Worm (Caenorhabditis elegans) whole organism, young adult: ENCODE results near the gene F02D8.1.

ENCODE experiments used
- B0261.1 ChIP-seq: sonication (generic microtip); optimal IDR thresholded peaks from 2 replicates; lab custom pipeline; 2016; ENCODE audit warnings: mild to moderate bottlenecking, missing genetic modification characterization, moderate library complexity, missing compliant biosample characterization
- C17E4.6 ChIP-seq: fragments of 200-800 bp; sonication (Bioruptor generic); IDR thresholded peaks from 2 replicates; pipeline ENCODE4 v1.3.6; 2022; ENCODE audit warnings: missing genetic modification reagents, missing genetic modification characterization, missing compliant biosample characterization
- D2030.7 ChIP-seq: fragments of 200-800 bp; sonication (Bioruptor generic); IDR thresholded peaks from 2 replicates; pipeline ENCODE4 v1.3.6; 2022; ENCODE audit warnings: missing genetic modification reagents, missing genetic modification characterization, missing compliant biosample characterization
- F10E7.11 ChIP-seq: sonication (generic microtip); optimal IDR thresholded peaks from 2 replicates; lab custom pipeline; 2017; ENCODE audit warnings: mild to moderate bottlenecking, missing genetic modification characterization, moderate library complexity, missing compliant biosample characterization
- F49E8.2 ChIP-seq: sonication (generic microtip); optimal IDR thresholded peaks from 3 replicates; lab custom pipeline; 2017; ENCODE audit warnings: missing genetic modification characterization, mild to moderate bottlenecking, missing compliant biosample characterization, antibody characterized with exemption, moderate library complexity; ENCODE audit not compliant: insufficient read depth
- F52B5.7 ChIP-seq: sonication (generic microtip); optimal IDR thresholded peaks from 2 replicates; lab custom pipeline; 2016; ENCODE audit warnings: mild to moderate bottlenecking, missing genetic modification characterization, missing compliant biosample characterization
- F55B11.4 ChIP-seq: sonication (generic microtip); optimal IDR thresholded peaks from 2 replicates; lab custom pipeline; 2016; ENCODE audit warnings: missing compliant biosample characterization, missing genetic modification characterization, borderline replicate concordance; ENCODE audit not compliant: insufficient read depth
- K11D2.4 ChIP-seq: fragments of 200-800 bp; sonication (Bioruptor generic); IDR thresholded peaks from 2 replicates; pipeline ENCODE4 v1.3.6; 2022; ENCODE audit warnings: missing genetic modification reagents, missing genetic modification characterization, missing compliant biosample characterization
- K12H6.12 ChIP-seq: fragments of 200-800 bp; sonication (Bioruptor generic); optimal IDR thresholded peaks from 2 replicates; lab custom pipeline; 2018; ENCODE audit warnings: mild to moderate bottlenecking, missing genetic modification characterization, missing compliant biosample characterization
- Y56A3A.18 ChIP-seq: fragments of 200-800 bp; sonication (Bioruptor generic); IDR thresholded peaks from 2 replicates; pipeline ENCODE4 v1.3.6; 2022; ENCODE audit warnings: missing genetic modification reagents, missing genetic modification characterization, missing compliant biosample characterization
- ama-1 ChIP-seq, 3 experiments: fragments of 150-350 bp in 1 of 3; sonication (generic microtip) in 2 of 3; optimal IDR thresholded peaks; 2 replicates each; lab custom pipeline; 2014 to 2018; ENCODE audit warnings: missing biosample characterization in 2 of 3, missing genetic modification characterization in 2 of 3, missing genetic modification reagents in 2 of 3
- aptf-2 ChIP-seq: fragments of 200-800 bp; sonication (Bioruptor generic); conservative IDR thresholded peaks from 2 replicates; pipeline ENCODE4 v1.3.6; 2022; ENCODE audit warnings: missing genetic modification reagents, missing genetic modification characterization, missing compliant biosample characterization
- attf-5 ChIP-seq: fragments of 200-800 bp; sonication (Bioruptor generic); optimal IDR thresholded peaks from 2 replicates; lab custom pipeline; 2018; ENCODE audit warnings: mild to moderate bottlenecking, missing genetic modification characterization, missing compliant biosample characterization
- attf-6 ChIP-seq: fragments of 200-800 bp; sonication (Bioruptor generic); IDR thresholded peaks from 2 replicates; pipeline ENCODE4 v1.3.6; 2022; ENCODE audit warnings: missing genetic modification reagents, missing genetic modification characterization, missing compliant biosample characterization
- ccch-3 ChIP-seq: fragments of 200-800 bp; sonication (Bioruptor generic); optimal IDR thresholded peaks from 2 replicates; lab custom pipeline; 2018; ENCODE audit warnings: mild to moderate bottlenecking, missing genetic modification characterization, missing compliant biosample characterization
- cebp-2 ChIP-seq: fragments of 200-800 bp; sonication (Bioruptor generic); IDR thresholded peaks from 2 replicates; pipeline ENCODE4 v1.3.6; 2022; ENCODE audit warnings: missing genetic modification characterization, missing compliant biosample characterization
- ceh-27 ChIP-seq: fragments of 200-800 bp; sonication (Bioruptor generic); optimal IDR thresholded peaks from 2 replicates; lab custom pipeline; 2018; ENCODE audit warnings: mild to moderate bottlenecking, missing genetic modification characterization, moderate library complexity, missing compliant biosample characterization
- dox-1 ChIP-seq: fragments of 200-800 bp; sonication (Bioruptor generic); IDR thresholded peaks from 2 replicates; pipeline ENCODE4 v1.3.6; 2022; ENCODE audit warnings: missing genetic modification reagents, missing genetic modification characterization, missing compliant biosample characterization
- dpl-1 ChIP-seq: fragments of 150-350 bp; optimal IDR thresholded peaks from 2 replicates; lab custom pipeline; 2014; ENCODE audit warnings: missing biosample characterization, missing genetic modification reagents, missing genetic modification characterization
- efl-1 ChIP-seq: fragments of 150-350 bp; optimal IDR thresholded peaks from 2 replicates; lab custom pipeline; 2014; ENCODE audit warnings: missing biosample characterization, missing genetic modification reagents, missing genetic modification characterization
- egl-18 ChIP-seq: fragments of 200-800 bp; sonication (Bioruptor generic); IDR thresholded peaks from 2 replicates; pipeline ENCODE4 v1.3.6; 2022; ENCODE audit warnings: missing genetic modification reagents, missing genetic modification characterization, missing compliant biosample characterization
- gei-17 ChIP-seq: fragments of 200-800 bp; sonication (Bioruptor generic); optimal IDR thresholded peaks from 2 replicates; lab custom pipeline; 2018; ENCODE audit warnings: mild to moderate bottlenecking, missing genetic modification characterization, missing compliant biosample characterization
- hmg-1.2 ChIP-seq: fragments of 200-800 bp; sonication (Bioruptor generic); IDR thresholded peaks from 2 replicates; pipeline ENCODE4 v1.3.6; 2022; ENCODE audit warnings: missing genetic modification reagents, missing genetic modification characterization, missing compliant biosample characterization
- hmg-20 ChIP-seq: fragments of 200-800 bp; sonication (Bioruptor generic); IDR thresholded peaks from 2 replicates; pipeline ENCODE4 v1.3.6; 2022; ENCODE audit warnings: missing genetic modification reagents, missing genetic modification characterization, missing compliant biosample characterization
- hrde-1 ChIP-seq: sonication (generic microtip); optimal IDR thresholded peaks from 2 replicates; lab custom pipeline; 2016; ENCODE audit warnings: missing genetic modification characterization, mild to moderate bottlenecking, missing compliant biosample characterization, moderate library complexity, missing genotype, missing genetic modification reagents, borderline replicate concordance
- let-526 ChIP-seq: fragments of 200-800 bp; sonication (Bioruptor generic); IDR thresholded peaks from 2 replicates; pipeline ENCODE4 v1.3.6; 2022; ENCODE audit warnings: missing genetic modification reagents, missing genetic modification characterization, missing compliant biosample characterization
- lir-1 ChIP-seq: fragments of 200-800 bp; sonication (Bioruptor generic); conservative IDR thresholded peaks from 2 replicates; pipeline ENCODE4 v1.3.6; 2022; ENCODE audit warnings: missing genetic modification reagents, missing genetic modification characterization, missing compliant biosample characterization
- lsy-27 ChIP-seq: sonication (generic microtip); optimal IDR thresholded peaks from 2 replicates; lab custom pipeline; 2017; ENCODE audit warnings: missing genetic modification characterization, mild to moderate bottlenecking, missing compliant biosample characterization, antibody characterized with exemption, missing genotype, borderline replicate concordance; ENCODE audit not compliant: insufficient read depth
- mes-4 ChIP-seq: sonication (generic microtip); optimal IDR thresholded peaks from 2 replicates; lab custom pipeline; 2016; ENCODE audit warnings: missing genotype, missing genetic modification characterization, missing compliant biosample characterization
- mxl-1 ChIP-seq: sonication (generic microtip); optimal IDR thresholded peaks from 2 replicates; lab custom pipeline; 2016; ENCODE audit warnings: missing genetic modification characterization, missing compliant biosample characterization
- sea-2 ChIP-seq: fragments of 200-800 bp; sonication (Bioruptor generic); IDR thresholded peaks from 2 replicates; pipeline ENCODE4 v1.3.6; 2022; ENCODE audit warnings: missing genetic modification characterization, missing compliant biosample characterization
- snpc-4 ChIP-seq, 5 experiments: fragments of 150-350 bp in 1 of 5; sonication (generic microtip) in 4 of 5; optimal IDR thresholded peaks; 2 replicates each; lab custom pipeline; 2014 to 2018; ENCODE audit warnings: missing genetic modification characterization in 5 of 5, missing biosample characterization in 3 of 5, antibody characterized with exemption in 2 of 5, mild to moderate bottlenecking in 2 of 5, missing compliant biosample characterization in 2 of 5, missing genotype in 2 of 5, moderate library complexity in 2 of 5, missing genetic modification reagents in 1 of 5
- sptf-2 ChIP-seq: fragments of 200-800 bp; sonication (Bioruptor generic); optimal IDR thresholded peaks from 2 replicates; lab custom pipeline; 2018; ENCODE audit warnings: mild to moderate bottlenecking, missing genetic modification characterization, missing compliant biosample characterization
- tlf-1 ChIP-seq: fragments of 200-800 bp; sonication (Bioruptor generic); optimal IDR thresholded peaks from 2 replicates; lab custom pipeline; 2018; ENCODE audit warnings: mild to moderate bottlenecking, missing genetic modification characterization, missing compliant biosample characterization
- unc-130 ChIP-seq: sonication (generic microtip); optimal IDR thresholded peaks from 2 replicates; lab custom pipeline; 2016; ENCODE audit warnings: missing genetic modification reagents, missing genetic modification characterization, missing compliant biosample characterization
- xnd-1 ChIP-seq: sonication (generic microtip); optimal IDR thresholded peaks from 2 replicates; lab custom pipeline; 2016; ENCODE audit warnings: missing genotype, missing genetic modification reagents, missing genetic modification characterization, missing compliant biosample characterization
- zfh-2 ChIP-seq: fragments of 200-800 bp; sonication (Bioruptor generic); conservative IDR thresholded peaks from 2 replicates; pipeline ENCODE4 v1.3.6; 2022; ENCODE audit warnings: missing genetic modification reagents, missing genetic modification characterization, missing compliant biosample characterization
- zim-3 ChIP-seq: sonication (generic microtip); optimal IDR thresholded peaks from 2 replicates; lab custom pipeline; 2017; ENCODE audit warnings: mild to moderate bottlenecking, missing genetic modification characterization, moderate library complexity, missing compliant biosample characterization
- ztf-18 ChIP-seq: sonication (generic microtip); optimal IDR thresholded peaks from 2 replicates; lab custom pipeline; 2016; ENCODE audit warnings: missing genotype, mild to moderate bottlenecking, missing genetic modification characterization, missing compliant biosample characterization
- ztf-22 ChIP-seq: fragments of 200-800 bp; sonication (Bioruptor generic); optimal IDR thresholded peaks from 2 replicates; lab custom pipeline; 2018; ENCODE audit warnings: mild to moderate bottlenecking, missing genetic modification characterization, moderate library complexity, missing compliant biosample characterization
- ztf-26 ChIP-seq: sonication (generic microtip); optimal IDR thresholded peaks from 2 replicates; lab custom pipeline; 2017; ENCODE audit warnings: missing genetic modification characterization, missing compliant biosample characterization
- ztf-3 ChIP-seq: fragments of 200-800 bp; sonication (Bioruptor generic); optimal IDR thresholded peaks from 2 replicates; lab custom pipeline; 2018; ENCODE audit warnings: mild to moderate bottlenecking, missing genetic modification characterization, missing compliant biosample characterization

The F02D8.1 gene

ce11 chrV:14955676-14956075 lies 22.8 kb downstream of the F02D8.1 start, which contains the start of gene F02D8.9:
TSS of gene F02D8.9 (minus strand) at chrV:14955776.
- no peak for TF ChIP-seq sptf-2 (GFP tag; lab: Kevin White, UChicago)
- no peak for TF ChIP-seq F55B11.4 (tag; lab: Kevin White, UChicago)
- TF ChIP-seq zim-3 (tag; lab: Kevin White, UChicago) = no peak

ce11 chrV:14954633-14955032 lies 23.9 kb downstream of the F02D8.1 start, which contains the start of gene C30G7.5:
TSS of gene C30G7.5 (minus strand) at chrV:14954733.
- TF ChIP-seq xnd-1 (tag; lab: Kevin White, UChicago) = no peak
- no peak for TF ChIP-seq F52B5.7
- TF ChIP-seq ztf-22 (GFP tag; lab: Kevin White, UChicago) = no peak
- TF ChIP-seq mxl-1 (tag; lab: Kevin White, UChicago) = no peak
- TF ChIP-seq gei-17 (GFP tag; lab: Kevin White, UChicago) = no peak
- no peak for TF ChIP-seq ztf-3
- no peak for TF ChIP-seq attf-5
- TF ChIP-seq efl-1 = no peak
- TF ChIP-seq sea-2 (GFP tag; lab: Robert Waterston, UW) = no peak
- no peak for TF ChIP-seq C17E4.6 (GFP tag; lab: Robert Waterston, UW)
- no peak for TF ChIP-seq B0261.1 (tag; lab: Kevin White, UChicago)
- TF ChIP-seq unc-130 (GFP tag; lab: Kevin White, UChicago) = no peak
- no peak for TF ChIP-seq hmg-1.2
- TF ChIP-seq ztf-18 (tag; lab: Kevin White, UChicago) = no peak
- no peak for TF ChIP-seq mes-4 (tag; lab: Kevin White, UChicago)
- no peak for TF ChIP-seq D2030.7
- TF ChIP-seq lir-1 (GFP tag; lab: Robert Waterston, UW) = no peak
- no peak for TF ChIP-seq cebp-2 (GFP tag; lab: Robert Waterston, UW)

- TF ChIP-seq ztf-26 (tag; lab: Kevin White, UChicago) = no peak
- TF ChIP-seq snpc-4 (GFP tag; optimal IDR thresholded peaks at IDR 0.05; lab: Kevin White, UChicago) = no peak
- no peak for TF ChIP-seq snpc-4 (tag; optimal IDR thresholded peaks at IDR 0.05; lab: Kevin White, UChicago)
Measured at ce11 chrV:14949477-14949876, 29.0 kb downstream of the F02D8.1 start, which contains the start of gene hil-1. TSS of gene hil-1 (plus strand) at chrV:14949777.

- TF ChIP-seq K12H6.12 (peak; percentile 74), ama-1 (optimal IDR thresholded peaks at IDR 0.05; lab: Kevin White, UChicago) (no peak), ama-1 (GFP tag; optimal IDR thresholded peaks at IDR 0.05; lab: Kevin White, UChicago) (no peak), ceh-27 (peak; percentile 60), hmg-20 (GFP tag; lab: Robert Waterston, UW) (no peak), let-526 (GFP tag; lab: Robert Waterston, UW) (0 out of 2 replicates have a peak, but pooled peaks have one; percentile 27), aptf-2 (GFP tag; lab: Robert Waterston, UW) (no peak), hmg-1.2 (peak; percentile 25; the same call in 1 of the 2 replicates), zfh-2 (no peak), xnd-1 (tag; lab: Kevin White, UChicago) (no peak)
Measured at ce11 chrV:14948566-14948965, 29.9 kb downstream of the F02D8.1 start.

ce11 chrV:14947022-14947421 lies 31.5 kb downstream of the F02D8.1 start, which contains the start of gene C30G7.4:
TSS of gene C30G7.4 (minus strand) at chrV:14947122.
- TF ChIP-seq F49E8.2 (tag; lab: Kevin White, UChicago) (no peak), egl-18 (GFP tag; lab: Robert Waterston, UW) (no peak), hrde-1 (tag; lab: Kevin White, UChicago) (no peak), tlf-1 (GFP tag; lab: Kevin White, UChicago) (no peak), ccch-3 (no peak), dpl-1 (GFP tag; lab: Kevin White, UChicago) (no peak), K11D2.4 (no peak), F10E7.11 (tag; lab: Kevin White, UChicago) (no peak), attf-6 (no peak), gei-17 (GFP tag; lab: Kevin White, UChicago) (no peak), lsy-27 (tag; lab: Kevin White, UChicago) (no peak), K12H6.12 (no peak), Y56A3A.18 (GFP tag; lab: Robert Waterston, UW) (no peak), dox-1 (GFP tag; lab: Robert Waterston, UW) (no peak)
